Worm (Caenorhabditis elegans): ENCODE measurements around the gene fbxl-3.

fbxl-3 gene

DNA sequence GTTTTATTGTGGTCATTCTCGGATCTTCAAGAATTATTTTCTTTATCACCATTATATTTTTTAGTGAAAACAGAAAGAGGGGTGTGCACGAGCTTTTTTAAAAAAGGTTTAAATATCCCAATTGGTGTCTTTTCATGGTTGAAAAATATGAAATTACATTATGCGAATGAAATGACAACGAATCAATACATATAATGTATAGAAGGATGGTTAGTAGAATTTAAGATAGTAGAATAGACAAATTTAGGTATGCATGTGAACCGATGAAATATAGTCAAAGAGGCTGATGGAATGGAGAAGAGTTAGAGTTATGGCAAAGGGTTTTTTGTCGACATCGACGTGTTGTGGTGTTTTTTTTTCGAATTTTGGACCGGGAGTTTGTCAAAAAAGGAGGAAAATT, 34.2 kb downstream of the fbxl-3 start:
- TF ChIP-seq lsy-12 (tag; optimal IDR thresholded peaks at IDR 0.05) (no peak), elt-1 (tag; optimal IDR thresholded peaks at IDR 0.05) (no peak), daf-12 (tag; optimal IDR thresholded peaks at IDR 0.05) (no peak), ZK546.5 (tag; optimal IDR thresholded peaks at IDR 0.05) (no peak), nhr-23 (tag; optimal IDR thresholded peaks at IDR 0.05) (no peak), ceh-28 (tag; optimal IDR thresholded peaks at IDR 0.05) (no peak), pha-4 (tag; optimal IDR thresholded peaks at IDR 0.05) (no peak), mdl-1 (tag; optimal IDR thresholded peaks at IDR 0.05) (no peak), sea-2 (GFP tag; optimal IDR thresholded peaks at IDR 0.05) (no peak), jun-1 (tag; optimal IDR thresholded peaks at IDR 0.05) (no peak), egl-27 (tag; optimal IDR thresholded peaks at IDR 0.05) (no peak), pqm-1 (tag; optimal IDR thresholded peaks at IDR 0.05) (no peak), unc-39 (tag; optimal IDR thresholded peaks at IDR 0.05) (no peak), lin-39 (tag; optimal IDR thresholded peaks at IDR 0.05) (no peak)

DNA sequence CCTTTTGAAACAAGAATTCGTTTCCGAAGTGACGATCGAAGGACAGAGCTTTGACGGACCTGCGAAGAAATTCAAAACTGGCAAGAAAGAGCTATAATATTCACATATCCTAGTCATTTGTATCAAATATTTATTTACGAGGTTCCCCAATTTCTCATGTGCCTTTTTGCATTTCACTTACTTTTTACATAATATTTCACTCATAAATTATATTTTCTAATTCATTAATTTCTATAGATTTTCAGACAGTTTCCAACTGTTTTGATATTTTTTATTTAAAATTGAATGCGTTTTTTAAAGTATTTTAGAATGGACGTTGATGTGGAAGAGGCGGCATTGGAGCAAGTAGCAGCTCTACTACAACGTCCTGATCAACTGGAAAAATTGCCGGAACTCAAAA, 39.5 kb downstream of the fbxl-3 start, which contains the start of gene sec-6:
sec-6 (plus strand) TSS at position 301 of the 400 bp plus-strand sequence.
- TF ChIP-seq pha-4 (tag; optimal IDR thresholded peaks at IDR 0.05), result no peak
- TF ChIP-seq skn-1 (tag; optimal IDR thresholded peaks at IDR 0.05), result no peak
- TF ChIP-seq nhr-77 (tag; optimal IDR thresholded peaks at IDR 0.05), result no peak
- TF ChIP-seq pqm-1 (tag; optimal IDR thresholded peaks at IDR 0.05), result no peak
- no peak for TF ChIP-seq R02D3.7 (tag; optimal IDR thresholded peaks at IDR 0.05)
- no peak for TF ChIP-seq fkh-10 (GFP tag; optimal IDR thresholded peaks at IDR 0.05)
- no peak for TF ChIP-seq nhr-11 (tag; optimal IDR thresholded peaks at IDR 0.05)
- no peak for TF ChIP-seq nhr-237 (tag; optimal IDR thresholded peaks at IDR 0.05)
- TF ChIP-seq egl-5 (tag; optimal IDR thresholded peaks at IDR 0.05), result no peak

ce11 chrII:5358137-5358745, 40.5 kb downstream of the fbxl-3 start, which contains the start of the genes F09E5.11 and bmy-1:
TSS of gene F09E5.11 (minus strand) at chrII:5358187.
TSS of gene bmy-1 (plus strand) at chrII:5358695.
- no peak for TF ChIP-seq nhr-12 (tag; optimal IDR thresholded peaks at IDR 0.05)
- TF ChIP-seq ama-1 (optimal IDR thresholded peaks at IDR 0.05), result no peak
- no peak for TF ChIP-seq unc-62 (GFP tag; optimal IDR thresholded peaks at IDR 0.05)
- TF ChIP-seq lin-39 (tag; optimal IDR thresholded peaks at IDR 0.05), result peak; percentile 80
- peak; percentile 81 for TF ChIP-seq snpc-4 (tag; optimal IDR thresholded peaks at IDR 0.05)
- peak; percentile 17 for TF ChIP-seq tbx-2 (tag; optimal IDR thresholded peaks at IDR 0.05)
- TF ChIP-seq nhr-77 (tag; optimal IDR thresholded peaks at IDR 0.05), result no peak
- TF ChIP-seq unc-39 (tag; optimal IDR thresholded peaks at IDR 0.05), result no peak
- peak; percentile 58 for TF ChIP-seq fkh-10 (GFP tag; optimal IDR thresholded peaks at IDR 0.05)
- TF ChIP-seq lsy-12 (tag; optimal IDR thresholded peaks at IDR 0.05), result peak; percentile 71
- no peak for TF ChIP-seq nhr-67 (tag; optimal IDR thresholded peaks at IDR 0.05)
- TF ChIP-seq daf-12 (tag; optimal IDR thresholded peaks at IDR 0.05), result no peak
- TF ChIP-seq ztf-11 (tag; optimal IDR thresholded peaks at IDR 0.05), result no peak
- no peak for TF ChIP-seq nhr-237 (tag; optimal IDR thresholded peaks at IDR 0.05)
- no peak for TF ChIP-seq nhr-11 (tag; optimal IDR thresholded peaks at IDR 0.05)
- peak; percentile 79 for TF ChIP-seq nfya-1 (tag; optimal IDR thresholded peaks at IDR 0.05; ENCODE audit: insufficient read depth)
- TF ChIP-seq pqm-1 (tag; optimal IDR thresholded peaks at IDR 0.05), result peak; percentile 39
- no peak for TF ChIP-seq nhr-28 (tag; optimal IDR thresholded peaks at IDR 0.05)
- peak; percentile 62 for TF ChIP-seq nhr-23 (tag; optimal IDR thresholded peaks at IDR 0.05)
- no peak for TF ChIP-seq ztf-4 (tag; optimal IDR thresholded peaks at IDR 0.05)
- peak; percentile 51 for TF ChIP-seq egl-5 (tag; optimal IDR thresholded peaks at IDR 0.05)
- TF ChIP-seq R02D3.7 (tag; optimal IDR thresholded peaks at IDR 0.05), result peak; percentile 98
- TF ChIP-seq egl-27 (tag; optimal IDR thresholded peaks at IDR 0.05), result no peak
- TF ChIP-seq pha-4 (tag; optimal IDR thresholded peaks at IDR 0.05), result peak; percentile 75
- no peak for TF ChIP-seq eor-1 (tag; optimal IDR thresholded peaks at IDR 0.05)
- peak; percentile 89 for TF ChIP-seq lin-15B (tag; optimal IDR thresholded peaks at IDR 0.05)
- TF ChIP-seq ceh-82 (tag; optimal IDR thresholded peaks at IDR 0.05), result peak; percentile 78
- TF ChIP-seq nhr-25 (tag; optimal IDR thresholded peaks at IDR 0.05), result peak; percentile 70
- no peak for TF ChIP-seq elt-3 (tag; optimal IDR thresholded peaks at IDR 0.05)
- peak; percentile 88 for TF ChIP-seq nhr-43 (tag; optimal IDR thresholded peaks at IDR 0.05; ENCODE audit: poor library complexity, severe bottlenecking)
- TF ChIP-seq zag-1 (tag; optimal IDR thresholded peaks at IDR 0.05), result no peak
- TF ChIP-seq elt-2 (tag; optimal IDR thresholded peaks at IDR 0.05), result peak; percentile 85
- TF ChIP-seq ceh-28 (tag; optimal IDR thresholded peaks at IDR 0.05), result peak; percentile 70
- no peak for TF ChIP-seq elt-1 (tag; optimal IDR thresholded peaks at IDR 0.05)
- peak; percentile 70 for TF ChIP-seq hmg-11 (tag; optimal IDR thresholded peaks at IDR 0.05)
- TF ChIP-seq jun-1 (tag; optimal IDR thresholded peaks at IDR 0.05), result peak; percentile 35
- peak; percentile 40 for TF ChIP-seq skn-1 (tag; optimal IDR thresholded peaks at IDR 0.05)
- no peak for TF ChIP-seq ceh-9 (tag; optimal IDR thresholded peaks at IDR 0.05)
- TF ChIP-seq fos-1 (tag; optimal IDR thresholded peaks at IDR 0.05), result no peak
